Worm (Caenorhabditis elegans) whole organism, L1 larva: ENCODE results near the gene Y45F10B.59.

Experiments used
- ceh-8 ChIP-seq: fragments of 200-800 bp; sonication (Bioruptor generic); optimal IDR thresholded peaks from 2 replicates; lab custom pipeline; 2018; ENCODE audit warnings: mild to moderate bottlenecking, missing genetic modification characterization, moderate library complexity, missing compliant biosample characterization
- ceh-82 ChIP-seq, 3 experiments: fragments of 150-350 bp in 1 of 3; sonication (generic microtip) in 2 of 3; optimal IDR thresholded peaks; 2 replicates each; lab custom pipeline; 2014 to 2017; ENCODE audit warnings: missing biosample characterization in 3 of 3, missing genetic modification characterization in 3 of 3
- irx-1 ChIP-seq: sonication (generic microtip); optimal IDR thresholded peaks from 2 replicates; lab custom pipeline; 2016; ENCODE audit warnings: missing genetic modification characterization, missing compliant biosample characterization
- lin-14 ChIP-seq: fragments of 200-800 bp; sonication (Bioruptor generic); optimal IDR thresholded peaks from 2 replicates; lab custom pipeline; 2018; ENCODE audit warnings: mild to moderate bottlenecking, missing genetic modification characterization, moderate library complexity, missing compliant biosample characterization
- mdl-1 ChIP-seq, 2 experiments: fragments of 150-350 bp; optimal IDR thresholded peaks; 2 replicates each; lab custom pipeline; 2014 to 2017; ENCODE audit warnings: missing biosample characterization in 2 of 2, missing genetic modification characterization in 2 of 2, inconsistent platforms in 1 of 2
- mep-1 ChIP-seq: fragments of 150-350 bp; optimal IDR thresholded peaks from 2 replicates; lab custom pipeline; 2014; ENCODE audit warnings: missing biosample characterization, missing genetic modification characterization
- ztf-11 ChIP-seq, 2 experiments: sonication (generic microtip); optimal IDR thresholded peaks; 2 replicates each; lab custom pipeline; 2016 to 2017; ENCODE audit warnings: missing genetic modification characterization in 2 of 2, missing biosample characterization in 1 of 2, missing compliant biosample characterization in 1 of 2

- no peak for TF ChIP-seq irx-1
- TF ChIP-seq ceh-8 (GFP tag; lab: Kevin White, UChicago), result no peak
- no peak for TF ChIP-seq ztf-11 (tag; optimal IDR thresholded peaks at IDR 0.05; lab: Kevin White, UChicago)
- no peak for TF ChIP-seq ceh-82 (tag; optimal IDR thresholded peaks at IDR 0.05; lab: Kevin White, UChicago)
- TF ChIP-seq lin-14 (GFP tag; lab: Kevin White, UChicago), result peak; percentile 58
- no peak for TF ChIP-seq mdl-1 (tag; optimal IDR thresholded peaks at IDR 0.05; lab: Kevin White, UChicago)
- no peak for TF ChIP-seq mep-1
Measured at ce11 chrIV:13555508-13555907, 46.9 kb upstream of the Y45F10B.59 start.
